Fruit fly (Drosophila melanogaster): ENCODE data around the gene GCC88.

dm6 chr3R:11245803-11246202, 15.4 kb upstream of the GCC88 start:
- TF ChIP-seq gl (tag; optimal IDR thresholded peaks at IDR 0.05) (no peak), CG13204 (GFP tag; optimal IDR thresholded peaks at IDR 0.05) (no peak), rn (GFP tag; IDR thresholded peaks at IDR 0.05) (no peak), EcR (GFP tag; optimal IDR thresholded peaks at IDR 0.05) (no peak), Pif1A (GFP tag; optimal IDR thresholded peaks at IDR 0.05) (no peak)

All from whole organism, pupa.